Fruit fly (Drosophila melanogaster) whole organism, embryonic: ENCODE data around the gene CG33796.

Experiments used
- Adf1 ChIP-seq: fragments of 200-800 bp; sonication (Bioruptor generic); IDR thresholded peaks from 2 replicates; pipeline ENCODE4 v1.3.6; 2022; ENCODE audit warnings: missing biosample characterization, missing genetic modification characterization
- Atf6 ChIP-seq: fragments of 200-800 bp; sonication (Bioruptor generic); IDR thresholded peaks from 2 replicates; pipeline ENCODE4 v1.3.6; 2022; ENCODE audit warnings: missing biosample characterization, missing genetic modification characterization
- CG10267 ChIP-seq: fragments of 200-800 bp; sonication (Bioruptor generic); optimal IDR thresholded peaks from 2 replicates; lab custom pipeline; 2018; ENCODE audit warnings: missing biosample characterization, mild to moderate bottlenecking, missing genetic modification characterization, moderate library complexity
- CG10366 ChIP-seq: fragments of 200-800 bp; sonication (Bioruptor generic); IDR thresholded peaks from 2 replicates; pipeline ENCODE4 v1.3.6; 2022; ENCODE audit warnings: missing biosample characterization, missing genetic modification characterization
- CG1529 ChIP-seq: fragments of 200-800 bp; sonication (Bioruptor generic); optimal IDR thresholded peaks from 3 replicates; lab custom pipeline; 2018; ENCODE audit warnings: missing biosample characterization, missing genetic modification characterization
- CG15601 ChIP-seq: fragments of 200-800 bp; sonication (Bioruptor generic); optimal IDR thresholded peaks from 3 replicates; lab custom pipeline; 2019; ENCODE audit warnings: missing biosample characterization, mild to moderate bottlenecking, missing genetic modification characterization, moderate library complexity
- CG2120 ChIP-seq: fragments of 200-800 bp; sonication (Bioruptor generic); optimal IDR thresholded peaks from 3 replicates; lab custom pipeline; 2016; ENCODE audit warnings: missing biosample characterization, missing genetic modification characterization
- CG30403 ChIP-seq: fragments of 200-800 bp; sonication (Bioruptor generic); optimal IDR thresholded peaks from 3 replicates; lab custom pipeline; 2016; ENCODE audit warnings: missing biosample characterization, missing genetic modification characterization
- CG30431 ChIP-seq: fragments of 200-800 bp; sonication (Bioruptor generic); optimal IDR thresholded peaks from 2 replicates; lab custom pipeline; 2017; ENCODE audit warnings: missing biosample characterization, missing genetic modification characterization
- CG34224 ChIP-seq: fragments of 200-800 bp; sonication (Bioruptor generic); IDR thresholded peaks from 3 replicates; pipeline ENCODE4 v1.3.6; 2022; ENCODE audit warnings: missing biosample characterization, missing genetic modification characterization; ENCODE audit not compliant: partially characterized antibody
- CG34422 ChIP-seq: fragments of 200-800 bp; sonication (Bioruptor generic); IDR thresholded peaks from 3 replicates; pipeline ENCODE4 v1.3.6; 2022; ENCODE audit warnings: missing biosample characterization, missing genetic modification characterization
- CG4617 ChIP-seq: fragments of 200-800 bp; sonication (Bioruptor generic); optimal IDR thresholded peaks from 3 replicates; lab custom pipeline; 2016; ENCODE audit warnings: missing biosample characterization, missing genetic modification characterization, borderline replicate concordance
- CG4854 ChIP-seq: fragments of 200-800 bp; sonication (Bioruptor generic); optimal IDR thresholded peaks from 2 replicates; lab custom pipeline; 2016; ENCODE audit warnings: missing biosample characterization, missing genetic modification characterization, inconsistent platforms
- CG6254 ChIP-seq: fragments of 200-800 bp; sonication (Bioruptor generic); optimal IDR thresholded peaks from 3 replicates; lab custom pipeline; 2017; ENCODE audit warnings: mild to moderate bottlenecking, missing biosample characterization, missing genetic modification reagents, missing genetic modification characterization
- CG7357 ChIP-seq: fragments of 200-800 bp; sonication (Bioruptor generic); IDR thresholded peaks from 3 replicates; pipeline ENCODE4 v1.3.6; 2022; ENCODE audit warnings: missing biosample characterization, missing genetic modification characterization
- Dad ChIP-seq: fragments of 200-800 bp; sonication (Bioruptor generic); optimal IDR thresholded peaks from 3 replicates; lab custom pipeline; 2016; ENCODE audit warnings: missing biosample characterization, missing genetic modification characterization
- Dll ChIP-seq: fragments of 200-800 bp; sonication (Bioruptor generic); IDR thresholded peaks from 4 replicates; pipeline ENCODE4 v1.3.6; 2022; ENCODE audit warnings: missing biosample characterization, missing genetic modification characterization; ENCODE audit not compliant: partially characterized antibody
- Dref ChIP-seq: fragments of 200-800 bp; sonication (Bioruptor generic); IDR thresholded peaks from 2 replicates; pipeline ENCODE4 v1.3.6; 2022; ENCODE audit warnings: missing biosample characterization, missing genetic modification characterization
- Drgx ChIP-seq: fragments of 200-800 bp; sonication (Bioruptor generic); IDR thresholded peaks from 2 replicates; pipeline ENCODE4 v1.3.6; 2022; ENCODE audit warnings: missing biosample characterization, missing genetic modification characterization
- Eip74EF ChIP-seq, 2 experiments: fragments of 200-800 bp in 1 of 2; fragments of >200 bp in 1 of 2; sonication (Bioruptor generic) in 1 of 2; optimal IDR thresholded peaks; 2 replicates each; lab custom pipeline; 2017 to 2019; ENCODE audit warnings: missing biosample characterization in 2 of 2, missing genetic modification characterization in 2 of 2, mild to moderate bottlenecking in 1 of 2, moderate library complexity in 1 of 2
- Gsc ChIP-seq: fragments of 200-800 bp; sonication (Bioruptor generic); IDR thresholded peaks from 2 replicates; pipeline ENCODE4 v1.3.6; 2022; ENCODE audit warnings: missing biosample characterization, missing genetic modification characterization
- Gug ChIP-seq: fragments of 200-800 bp; sonication (Bioruptor generic); IDR thresholded peaks from 4 replicates; pipeline ENCODE4 v1.3.6; 2022; ENCODE audit warnings: missing biosample characterization, missing genetic modification characterization
- H2.0 ChIP-seq: fragments of 200-800 bp; sonication (Bioruptor generic); IDR thresholded peaks from 2 replicates; pipeline ENCODE4 v1.3.6; 2022; ENCODE audit warnings: missing biosample characterization, missing genetic modification characterization
- Hr3 ChIP-seq: fragments of 200-800 bp; sonication (Bioruptor generic); optimal IDR thresholded peaks from 3 replicates; lab custom pipeline; 2016; ENCODE audit warnings: missing biosample characterization, missing genetic modification characterization
- MBD-R2 ChIP-seq: fragments of 200-800 bp; sonication (Bioruptor generic); IDR thresholded peaks from 2 replicates; pipeline ENCODE4 v1.3.6; 2022; ENCODE audit warnings: missing biosample characterization, missing genetic modification characterization
- Mrtf ChIP-seq: fragments of 200-800 bp; sonication (Bioruptor generic); IDR thresholded peaks from 3 replicates; pipeline ENCODE4 v1.3.6; 2022; ENCODE audit warnings: missing biosample characterization, missing genetic modification characterization
- Myb ChIP-seq: fragments of 200-800 bp; sonication (Bioruptor generic); optimal IDR thresholded peaks from 2 replicates; lab custom pipeline; 2016; ENCODE audit warnings: missing biosample characterization, missing genetic modification characterization
- Neu2 ChIP-seq: fragments of 200-800 bp; sonication (Bioruptor generic); optimal IDR thresholded peaks from 3 replicates; lab custom pipeline; 2016; ENCODE audit warnings: missing biosample characterization, missing genetic modification characterization, borderline replicate concordance
- Oaz ChIP-seq: fragments of 200-800 bp; sonication (Bioruptor generic); IDR thresholded peaks from 2 replicates; pipeline ENCODE4 v1.3.6; 2022; ENCODE audit warnings: missing biosample characterization, missing genetic modification characterization
- Optix ChIP-seq: fragments of 200-800 bp; sonication (Bioruptor generic); IDR thresholded peaks from 3 replicates; pipeline ENCODE4 v1.3.6; 2022; ENCODE audit warnings: missing biosample characterization, missing genetic modification characterization
- Rx ChIP-seq: fragments of 200-800 bp; sonication (Bioruptor generic); IDR thresholded peaks from 2 replicates; pipeline ENCODE4 v1.3.6; 2022; ENCODE audit warnings: missing biosample characterization, missing genetic modification characterization
- Xrp1 ChIP-seq: fragments of 200-800 bp; sonication (Bioruptor generic); IDR thresholded peaks from 2 replicates; pipeline ENCODE4 v1.3.6; 2022; ENCODE audit warnings: missing biosample characterization, missing genetic modification characterization
- ab ChIP-seq: fragments of 200-800 bp; sonication (Bioruptor generic); optimal IDR thresholded peaks from 2 replicates; lab custom pipeline; 2016; ENCODE audit warnings: missing biosample characterization, missing genetic modification characterization
- btn ChIP-seq: fragments of 200-800 bp; sonication (Bioruptor generic); optimal IDR thresholded peaks from 2 replicates; lab custom pipeline; 2016; ENCODE audit warnings: missing biosample characterization, missing genetic modification characterization
- cg ChIP-seq: fragments of 200-800 bp; sonication (Bioruptor generic); optimal IDR thresholded peaks from 3 replicates; lab custom pipeline; 2019; ENCODE audit warnings: missing biosample characterization, mild to moderate bottlenecking, missing genetic modification characterization, moderate library complexity
- crp ChIP-seq, 2 experiments: fragments of 200-800 bp; sonication (Bioruptor generic); optimal IDR thresholded peaks; 2 replicates in 1 of 2; 3 replicates in 1 of 2; lab custom pipeline; 2017; ENCODE audit warnings: missing biosample characterization in 2 of 2, missing genetic modification characterization in 2 of 2, mild to moderate bottlenecking in 1 of 2, moderate library complexity in 1 of 2
- dati ChIP-seq: fragments of 200-800 bp; sonication (Bioruptor generic); IDR thresholded peaks from 2 replicates; pipeline ENCODE4 v1.3.6; 2022; ENCODE audit warnings: missing biosample characterization, missing genetic modification characterization
- dpn ChIP-seq, 2 experiments: fragments of 200-800 bp; sonication (Bioruptor generic); optimal IDR thresholded peaks; 3 replicates each; lab custom pipeline; 2016; ENCODE audit warnings: missing biosample characterization in 2 of 2, missing genetic modification characterization in 2 of 2
- dysf ChIP-seq: fragments of 200-800 bp; sonication (Bioruptor generic); IDR thresholded peaks from 3 replicates; pipeline ENCODE4 v1.3.6; 2022; ENCODE audit warnings: missing biosample characterization, missing genetic modification characterization
- eve ChIP-seq, 2 experiments: fragments of >200 bp; optimal IDR thresholded peaks; 2 replicates each; lab custom pipeline; 2017; ENCODE audit warnings: missing biosample characterization in 2 of 2, missing genetic modification characterization in 2 of 2
- ewg ChIP-seq: fragments of 200-800 bp; sonication (Bioruptor generic); optimal IDR thresholded peaks from 3 replicates; lab custom pipeline; 2017; ENCODE audit warnings: mild to moderate bottlenecking, missing biosample characterization, missing genetic modification reagents, missing genetic modification characterization
- eyg ChIP-seq: fragments of 200-800 bp; sonication (Bioruptor generic); optimal IDR thresholded peaks from 3 replicates; lab custom pipeline; 2016; ENCODE audit warnings: missing biosample characterization, missing genetic modification characterization
- fd3F ChIP-seq: fragments of 200-800 bp; sonication (Bioruptor generic); optimal IDR thresholded peaks from 2 replicates; lab custom pipeline; 2018; ENCODE audit warnings: missing biosample characterization, mild to moderate bottlenecking, missing genetic modification characterization, moderate library complexity
- fd64A ChIP-seq: fragments of 200-800 bp; sonication (Bioruptor generic); optimal IDR thresholded peaks from 3 replicates; lab custom pipeline; 2018; ENCODE audit warnings: missing biosample characterization, mild to moderate bottlenecking, missing genetic modification characterization
- grn ChIP-seq: fragments of 200-800 bp; sonication (Bioruptor generic); optimal IDR thresholded peaks from 3 replicates; lab custom pipeline; 2017; ENCODE audit warnings: missing biosample characterization, missing genetic modification characterization
- hb ChIP-seq: fragments of 200-800 bp; sonication (Bioruptor generic); IDR thresholded peaks from 3 replicates; pipeline ENCODE4 v1.3.6; 2022; ENCODE audit warnings: missing biosample characterization, missing genetic modification characterization; ENCODE audit not compliant: partially characterized antibody
- mirr ChIP-seq: fragments of 200-800 bp; sonication (Bioruptor generic); optimal IDR thresholded peaks from 3 replicates; lab custom pipeline; 2018; ENCODE audit warnings: missing biosample characterization, mild to moderate bottlenecking, missing genetic modification characterization
- sna ChIP-seq: fragments of 200-800 bp; sonication (Bioruptor generic); IDR thresholded peaks from 2 replicates; pipeline ENCODE4 v1.3.6; 2022; ENCODE audit warnings: missing biosample characterization, missing genetic modification characterization; ENCODE audit not compliant: partially characterized antibody
- tll ChIP-seq, 2 experiments: fragments of 200-800 bp in 1 of 2; fragments of >200 bp in 1 of 2; sonication (Bioruptor generic) in 1 of 2; optimal IDR thresholded peaks; 2 replicates each; lab custom pipeline; 2017 to 2019; ENCODE audit warnings: missing biosample characterization in 2 of 2, missing genetic modification characterization in 2 of 2, mild to moderate bottlenecking in 1 of 2, moderate library complexity in 1 of 2
- vnd ChIP-seq: fragments of 200-800 bp; sonication (Bioruptor generic); IDR thresholded peaks from 3 replicates; pipeline ENCODE4 v1.3.6; 2022; ENCODE audit warnings: missing biosample characterization, missing genetic modification characterization; ENCODE audit not compliant: partially characterized antibody
- zfh1 ChIP-seq: fragments of 200-800 bp; sonication (Bioruptor generic); IDR thresholded peaks from 3 replicates; pipeline ENCODE4 v1.3.6; 2022; ENCODE audit warnings: missing biosample characterization, missing genetic modification characterization

The CG33796 gene

dm6 chr3L:16132067-16132418 lies 37.9 kb downstream of the CG33796 start:
- TF ChIP-seq crp (GFP tag; optimal IDR thresholded peaks at IDR 0.05; lab: Kevin White, UChicago) (no peak), Gug (no peak), Drgx (GFP tag; lab: Robert Waterston, UW) (0 out of 2 replicates have a peak, but pooled peaks have one; percentile 29), Myb (no peak), ewg (GFP tag; lab: Kevin White, UChicago) (no peak), Dad (GFP tag; lab: Kevin White, UChicago) (no peak), Oaz (GFP tag; lab: Robert Waterston, UW) (no peak), CG4617 (GFP tag; lab: Kevin White, UChicago) (peak; percentile 44), CG10366 (GFP tag; lab: Robert Waterston, UW) (no peak), cg (GFP tag; lab: Kevin White, UChicago) (peak; percentile 57), Optix (GFP tag; lab: Robert Waterston, UW) (no peak), CG4854 (GFP tag; lab: Kevin White, UChicago) (no peak), ab (no peak), Hr3 (GFP tag; lab: Kevin White, UChicago) (no peak), mirr (GFP tag; lab: Kevin White, UChicago) (no peak), MBD-R2 (GFP tag; lab: Robert Waterston, UW) (peak; percentile 9), dati (0 out of 2 replicates have a peak, but pooled peaks have one; percentile 5), H2.0 (GFP tag; lab: Robert Waterston, UW) (0 out of 2 replicates have a peak, but pooled peaks have one; percentile 3), Atf6 (no peak), fd3F (GFP tag; lab: Kevin White, UChicago) (no peak), CG2120 (GFP tag; lab: Kevin White, UChicago) (no peak), CG1529 (no peak), CG7357 (GFP tag; lab: Robert Waterston, UW) (no peak), CG15601 (tag; lab: Kevin White, UChicago) (no peak), CG30431 (GFP tag; lab: Kevin White, UChicago) (no peak), sna (GFP tag; lab: Robert Waterston, UW) (no peak), CG30403 (GFP tag; lab: Kevin White, UChicago) (no peak), eyg (no peak), Eip74EF (GFP tag; optimal IDR thresholded peaks at IDR 0.05; lab: Kevin White, UChicago) (no peak), hb (GFP tag; lab: Robert Waterston, UW) (no peak), Gsc (GFP tag; lab: Robert Waterston, UW) (no peak), vnd (GFP tag; lab: Robert Waterston, UW) (no peak), dpn (GFP tag; optimal IDR thresholded peaks at IDR 0.05; lab: Kevin White, UChicago) (no peak), dysf (GFP tag; lab: Robert Waterston, UW) (no peak), tll (GFP tag; optimal IDR thresholded peaks at IDR 0.05; lab: Kevin White, UChicago) (no peak), Adf1 (no peak), CG34422 (GFP tag; lab: Robert Waterston, UW) (peak; percentile 3; the same call in 1 of the 3 replicates), Neu2 (no peak), Dll (GFP tag; lab: Robert Waterston, UW) (0 out of 4 replicates have a peak, but pooled peaks have one; percentile 8), Rx (0 out of 2 replicates have a peak, but pooled peaks have one; percentile 3), eve (GFP tag; optimal IDR thresholded peaks at IDR 0.05; lab: Kevin White, UChicago) (no peak), fd64A (GFP tag; lab: Kevin White, UChicago) (no peak), CG34224 (peak; percentile 25; the same call in 1 of the 3 replicates), CG10267 (tag; lab: Kevin White, UChicago) (no peak), Xrp1 (GFP tag; lab: Robert Waterston, UW) (no peak), CG6254 (GFP tag; lab: Kevin White, UChicago) (no peak), btn (GFP tag; lab: Kevin White, UChicago) (no peak), Mrtf (GFP tag; lab: Robert Waterston, UW) (no peak), zfh1 (0 out of 3 replicates have a peak, but pooled peaks have one; percentile 8), grn (GFP tag; lab: Kevin White, UChicago) (no peak), Dref (no peak)
